Fruit fly (Drosophila melanogaster) whole organism, embryonic: Measurements from ENCODE around the gene CG8349.

ENCODE experiments used
- Abd-B ChIP-seq: fragments of 200-800 bp; sonication (Bioruptor generic); optimal IDR thresholded peaks from 2 replicates; lab custom pipeline; 2018; ENCODE audit warnings: missing biosample characterization, mild to moderate bottlenecking, missing genetic modification characterization, moderate library complexity
- Ada2b ChIP-seq: fragments of 200-800 bp; sonication (Bioruptor generic); IDR thresholded peaks from 2 replicates; pipeline ENCODE4 v1.3.6; 2022; ENCODE audit warnings: missing biosample characterization, missing genetic modification characterization
- Antp ChIP-seq: fragments of 200-800 bp; sonication (Bioruptor generic); optimal IDR thresholded peaks from 3 replicates; lab custom pipeline; 2016; ENCODE audit warnings: missing biosample characterization, missing genetic modification characterization
- B-H1 ChIP-seq: fragments of 200-800 bp; sonication (Bioruptor generic); IDR thresholded peaks from 3 replicates; pipeline ENCODE4 v1.3.6; 2022; ENCODE audit warnings: missing biosample characterization, missing genetic modification characterization
- BtbVII ChIP-seq: fragments of 200-800 bp; sonication (Bioruptor generic); optimal IDR thresholded peaks from 3 replicates; lab custom pipeline; 2017; ENCODE audit warnings: missing biosample characterization, mild to moderate bottlenecking, missing genetic modification characterization
- CG10565 ChIP-seq: fragments of 200-800 bp; sonication (Bioruptor generic); optimal IDR thresholded peaks from 3 replicates; lab custom pipeline; 2016; ENCODE audit warnings: missing biosample characterization, mild to moderate bottlenecking, missing genetic modification characterization
- CG10979 ChIP-seq: fragments of 200-800 bp; sonication (Bioruptor generic); optimal IDR thresholded peaks from 2 replicates; lab custom pipeline; 2018; ENCODE audit warnings: missing biosample characterization, mild to moderate bottlenecking, missing genetic modification characterization, moderate library complexity
- CG11247 ChIP-seq: fragments of 200-800 bp; sonication (Bioruptor generic); IDR thresholded peaks from 2 replicates; pipeline ENCODE4 v1.3.6; 2022; ENCODE audit warnings: missing biosample characterization, missing genetic modification characterization
- CG12071 ChIP-seq: fragments of 200-800 bp; sonication (Bioruptor generic); optimal IDR thresholded peaks from 3 replicates; lab custom pipeline; 2018; ENCODE audit warnings: missing biosample characterization, mild to moderate bottlenecking, missing genetic modification characterization
- CG14860 ChIP-seq: fragments of 200-800 bp; sonication (Bioruptor generic); IDR thresholded peaks from 3 replicates; pipeline ENCODE4 v1.3.6; 2022; ENCODE audit warnings: missing biosample characterization, missing genetic modification characterization; ENCODE audit not compliant: partially characterized antibody
- CG1603 ChIP-seq: fragments of 200-800 bp; sonication (Bioruptor generic); optimal IDR thresholded peaks from 2 replicates; lab custom pipeline; 2019; ENCODE audit warnings: missing biosample characterization, mild to moderate bottlenecking, missing genetic modification characterization, moderate library complexity
- CG17568 ChIP-seq: fragments of 200-800 bp; sonication (Bioruptor generic); optimal IDR thresholded peaks from 2 replicates; lab custom pipeline; 2018; ENCODE audit warnings: missing biosample characterization, mild to moderate bottlenecking, missing genetic modification characterization, moderate library complexity
- CG18764 ChIP-seq: fragments of 200-800 bp; sonication (Bioruptor generic); optimal IDR thresholded peaks from 3 replicates; lab custom pipeline; 2016; ENCODE audit warnings: missing biosample characterization, missing genetic modification characterization
- CG2199 ChIP-seq: fragments of 200-800 bp; sonication (Bioruptor generic); IDR thresholded peaks from 3 replicates; pipeline ENCODE4 v1.3.6; 2022; ENCODE audit warnings: missing biosample characterization, missing genetic modification characterization
- CG2712 ChIP-seq: fragments of 200-800 bp; optimal IDR thresholded peaks from 3 replicates; lab custom pipeline; 2019; ENCODE audit warnings: missing biosample characterization, mild to moderate bottlenecking, missing genetic modification characterization, moderate library complexity
- CG30020 ChIP-seq: fragments of 200-800 bp; optimal IDR thresholded peaks from 2 replicates; lab custom pipeline; 2019; ENCODE audit warnings: missing biosample characterization, mild to moderate bottlenecking, missing genetic modification characterization, moderate library complexity
- CG6272 ChIP-seq: fragments of 200-800 bp; sonication (Bioruptor generic); IDR thresholded peaks from 2 replicates; pipeline ENCODE4 v1.3.6; 2022; ENCODE audit warnings: missing biosample characterization, missing genetic modification characterization
- CG6689 ChIP-seq: fragments of 200-800 bp; sonication (Bioruptor generic); IDR thresholded peaks from 2 replicates; pipeline ENCODE4 v1.3.6; 2022; ENCODE audit warnings: missing biosample characterization, missing genetic modification characterization
- CG7987 ChIP-seq: fragments of 200-800 bp; sonication (Bioruptor generic); optimal IDR thresholded peaks from 2 replicates; lab custom pipeline; 2018; ENCODE audit warnings: missing biosample characterization, mild to moderate bottlenecking, missing genetic modification characterization, moderate library complexity
- CG8388 ChIP-seq: fragments of 200-800 bp; sonication (Bioruptor generic); optimal IDR thresholded peaks from 2 replicates; lab custom pipeline; 2019; ENCODE audit warnings: missing biosample characterization, mild to moderate bottlenecking, missing genetic modification characterization, moderate library complexity
- CG8765 ChIP-seq: fragments of 200-800 bp; sonication (Bioruptor generic); IDR thresholded peaks from 2 replicates; pipeline ENCODE4 v1.3.6; 2022; ENCODE audit warnings: missing biosample characterization, missing genetic modification characterization
- E2f1 ChIP-seq: fragments of 200-800 bp; sonication (Bioruptor generic); IDR thresholded peaks from 2 replicates; pipeline ENCODE4 v1.3.6; 2022; ENCODE audit warnings: missing biosample characterization, missing genetic modification characterization
- Eip74EF ChIP-seq, 2 experiments: fragments of 200-800 bp in 1 of 2; fragments of >200 bp in 1 of 2; sonication (Bioruptor generic) in 1 of 2; optimal IDR thresholded peaks; 2 replicates each; lab custom pipeline; 2017 to 2019; ENCODE audit warnings: missing biosample characterization in 2 of 2, missing genetic modification characterization in 2 of 2, mild to moderate bottlenecking in 1 of 2, moderate library complexity in 1 of 2
- Ets65A ChIP-seq: fragments of 200-800 bp; sonication (Bioruptor generic); peaks from one replicate; lab custom pipeline; 2016; ENCODE audit warnings: missing biosample characterization, missing genetic modification characterization
- Gug ChIP-seq: fragments of 200-800 bp; sonication (Bioruptor generic); IDR thresholded peaks from 4 replicates; pipeline ENCODE4 v1.3.6; 2022; ENCODE audit warnings: missing biosample characterization, missing genetic modification characterization
- Kr ChIP-seq: fragments of 200-800 bp; sonication (Bioruptor generic); optimal IDR thresholded peaks from 2 replicates; lab custom pipeline; 2017; ENCODE audit warnings: missing biosample characterization, mild to moderate bottlenecking, missing genetic modification characterization
- Mad ChIP-seq: fragments of 200-800 bp; sonication (Bioruptor generic); optimal IDR thresholded peaks from 2 replicates; lab custom pipeline; 2016; ENCODE audit warnings: missing biosample characterization, missing genetic modification characterization
- Mes4 ChIP-seq: fragments of 200-800 bp; sonication (Bioruptor generic); optimal IDR thresholded peaks from 2 replicates; lab custom pipeline; 2016; ENCODE audit warnings: missing biosample characterization, missing genetic modification characterization
- Oli ChIP-seq: fragments of 200-800 bp; sonication (Bioruptor generic); optimal IDR thresholded peaks from 2 replicates; lab custom pipeline; 2018; ENCODE audit warnings: missing biosample characterization, mild to moderate bottlenecking, missing genetic modification characterization, moderate library complexity
- Opbp ChIP-seq: fragments of 200-800 bp; sonication (Bioruptor generic); IDR thresholded peaks from 3 replicates; pipeline ENCODE4 v1.3.6; 2022; ENCODE audit warnings: missing biosample characterization, missing genetic modification characterization; ENCODE audit not compliant: partially characterized antibody
- ase ChIP-seq: fragments of 200-800 bp; sonication (Bioruptor generic); IDR thresholded peaks from 3 replicates; pipeline ENCODE4 v1.3.6; 2022; ENCODE audit warnings: missing biosample characterization, missing genetic modification characterization
- az2 ChIP-seq: fragments of 200-800 bp; sonication (Bioruptor generic); optimal IDR thresholded peaks from 3 replicates; lab custom pipeline; 2016; ENCODE audit warnings: missing biosample characterization, missing genetic modification characterization
- bigmax ChIP-seq: fragments of 200-800 bp; sonication (Bioruptor generic); optimal IDR thresholded peaks from 2 replicates; lab custom pipeline; 2018; ENCODE audit warnings: missing biosample characterization, mild to moderate bottlenecking, missing genetic modification characterization
- chinmo ChIP-seq: fragments of 200-800 bp; sonication (Bioruptor generic); IDR thresholded peaks from 4 replicates; pipeline ENCODE4 v1.3.6; 2022; ENCODE audit warnings: missing biosample characterization, missing genetic modification characterization; ENCODE audit not compliant: partially characterized antibody
- da ChIP-seq: fragments of 200-800 bp; sonication (Bioruptor generic); optimal IDR thresholded peaks from 2 replicates; lab custom pipeline; 2016; ENCODE audit warnings: missing biosample characterization, missing genetic modification characterization
- fd96Cb ChIP-seq: fragments of 200-800 bp; sonication (Bioruptor generic); optimal IDR thresholded peaks from 2 replicates; lab custom pipeline; 2018; ENCODE audit warnings: missing biosample characterization, mild to moderate bottlenecking, missing genetic modification characterization, moderate library complexity
- gfzf ChIP-seq: fragments of 200-800 bp; sonication (Bioruptor generic); optimal IDR thresholded peaks from 2 replicates; lab custom pipeline; 2016; ENCODE audit warnings: missing biosample characterization, mild to moderate bottlenecking, missing genetic modification characterization, moderate library complexity
- gsb-n ChIP-seq: fragments of 200-800 bp; sonication (Bioruptor generic); optimal IDR thresholded peaks from 3 replicates; lab custom pipeline; 2018; ENCODE audit warnings: missing biosample characterization, mild to moderate bottlenecking, missing genetic modification characterization
- lmd ChIP-seq: fragments of 200-800 bp; sonication (Bioruptor generic); IDR thresholded peaks from 2 replicates; pipeline ENCODE4 v1.3.6; 2022; ENCODE audit warnings: missing biosample characterization, missing genetic modification characterization
- maf-S ChIP-seq: fragments of 200-800 bp; sonication (Bioruptor generic); optimal IDR thresholded peaks from 2 replicates; lab custom pipeline; 2016; ENCODE audit warnings: missing biosample characterization, missing genetic modification characterization
- odd ChIP-seq: fragments of 200-800 bp; sonication (Bioruptor generic); optimal IDR thresholded peaks from 2 replicates; lab custom pipeline; 2017; ENCODE audit warnings: missing biosample characterization, mild to moderate bottlenecking, missing genetic modification characterization
- pan ChIP-seq, 4 experiments: fragments of >200 bp in 3 of 4; fragments of 200-800 bp in 1 of 4; sonication (Bioruptor generic) in 1 of 4; optimal IDR thresholded peaks in 3 of 4; IDR thresholded peaks in 1 of 4; 2 replicates each; pipeline versions ENCODE4 v1.3.6 to Lab custom; 2017 to 2022; ENCODE audit warnings: missing biosample characterization in 2 of 4, missing genetic modification characterization in 2 of 4, mixed read lengths in 1 of 4
- phol ChIP-seq: fragments of 200-800 bp; sonication (Bioruptor generic); optimal IDR thresholded peaks from 3 replicates; lab custom pipeline; 2018; ENCODE audit warnings: missing biosample characterization, mild to moderate bottlenecking, missing genetic modification characterization, moderate library complexity
- ranshi ChIP-seq: fragments of 200-800 bp; sonication (Bioruptor generic); IDR thresholded peaks from 2 replicates; pipeline ENCODE4 v1.3.6; 2022; ENCODE audit warnings: missing biosample characterization, missing genetic modification characterization
- salm ChIP-seq: fragments of 200-800 bp; sonication (Bioruptor generic); optimal IDR thresholded peaks from 2 replicates; lab custom pipeline; 2018; ENCODE audit warnings: missing biosample characterization, mild to moderate bottlenecking, missing genetic modification characterization
- seq ChIP-seq: fragments of 200-800 bp; sonication (Bioruptor generic); IDR thresholded peaks from 2 replicates; pipeline ENCODE4 v1.3.6; 2022; ENCODE audit warnings: missing biosample characterization, missing genetic modification characterization
- so ChIP-seq: fragments of 200-800 bp; sonication (Bioruptor generic); IDR thresholded peaks from 3 replicates; pipeline ENCODE4 v1.3.6; 2022; ENCODE audit warnings: missing biosample characterization, missing genetic modification characterization
- sr ChIP-seq: fragments of 200-800 bp; sonication (Bioruptor generic); IDR thresholded peaks from 3 replicates; pipeline ENCODE4 v1.3.6; 2022; ENCODE audit warnings: missing biosample characterization, missing genetic modification characterization
- vfl ChIP-seq: fragments of 200-800 bp; sonication (Bioruptor generic); optimal IDR thresholded peaks from 2 replicates; lab custom pipeline; 2016; ENCODE audit warnings: missing biosample characterization, missing genetic modification characterization
- zfh1 ChIP-seq: fragments of 200-800 bp; sonication (Bioruptor generic); IDR thresholded peaks from 3 replicates; pipeline ENCODE4 v1.3.6; 2022; ENCODE audit warnings: missing biosample characterization, missing genetic modification characterization
- zfh2 ChIP-seq: fragments of 200-800 bp; sonication (Bioruptor generic); optimal IDR thresholded peaks from 2 replicates; lab custom pipeline; 2016; ENCODE audit warnings: missing biosample characterization, missing genetic modification characterization

The CG8349 gene

dm6 chr2L:8232389-8232788 is 16.7 kb downstream of the CG8349 start (continued):
- TF ChIP-seq pan (optimal IDR thresholded peaks at IDR 0.05; lab: Kevin White, UChicago) = no peak
- no peak for TF ChIP-seq pan (GFP tag; optimal IDR thresholded peaks at IDR 0.05 in 1 of 2, IDR thresholded peaks at IDR 0.05 in 1 of 2)
- no peak for TF ChIP-seq E2f1
- no peak for TF ChIP-seq CG10565 (GFP tag; lab: Kevin White, UChicago)
- no peak for TF ChIP-seq vfl (GFP tag; lab: Kevin White, UChicago)
- no peak for TF ChIP-seq CG2199 (GFP tag; lab: Robert Waterston, UW)
- TF ChIP-seq gsb-n (tag; lab: Kevin White, UChicago) = no peak
- TF ChIP-seq az2 (GFP tag; lab: Kevin White, UChicago) = peak; percentile 8
- no peak for TF ChIP-seq zfh2
- no peak for TF ChIP-seq Abd-B (GFP tag; lab: Kevin White, UChicago)
- no peak for TF ChIP-seq CG7987
- TF ChIP-seq CG8388 (GFP tag; lab: Kevin White, UChicago) = peak; percentile 4
- no peak for TF ChIP-seq Oli (tag; lab: Kevin White, UChicago)
- TF ChIP-seq Mad = no peak
- peak; percentile 26 for TF ChIP-seq CG10979 (tag; lab: Kevin White, UChicago)
- 0 out of 3 replicates have a peak, but pooled peaks have one; percentile 4 for TF ChIP-seq sr
- no peak for TF ChIP-seq CG6272 (GFP tag; lab: Robert Waterston, UW)
- no peak for TF ChIP-seq B-H1 (GFP tag; lab: Robert Waterston, UW)
- TF ChIP-seq odd (GFP tag; lab: Kevin White, UChicago) = no peak
- TF ChIP-seq Gug = no peak
- TF ChIP-seq seq (GFP tag; lab: Robert Waterston, UW) = no peak
- TF ChIP-seq CG2712 = peak; percentile 8
- TF ChIP-seq fd96Cb (tag; lab: Kevin White, UChicago) = peak; percentile 7
- no peak for TF ChIP-seq maf-S (GFP tag; lab: Kevin White, UChicago)
- no peak for TF ChIP-seq Opbp (GFP tag; lab: Robert Waterston, UW)
- no peak for TF ChIP-seq CG17568 (GFP tag; lab: Kevin White, UChicago)
- no peak for TF ChIP-seq CG12071 (GFP tag; lab: Kevin White, UChicago)
- TF ChIP-seq Ets65A (GFP tag; lab: Kevin White, UChicago) = peak; percentile 80
- no peak for TF ChIP-seq ase (GFP tag; lab: Robert Waterston, UW)
- TF ChIP-seq CG14860 = no peak
- TF ChIP-seq Kr (GFP tag; lab: Kevin White, UChicago) = no peak
- no peak for TF ChIP-seq zfh1 (GFP tag; lab: Robert Waterston, UW)
- no peak for TF ChIP-seq lmd (GFP tag; lab: Robert Waterston, UW)
- no peak for TF ChIP-seq CG11247 (GFP tag; lab: Robert Waterston, UW)
- no peak for TF ChIP-seq CG18764 (GFP tag; lab: Kevin White, UChicago)
- no peak for TF ChIP-seq Antp
- no peak for TF ChIP-seq gfzf (GFP tag; lab: Kevin White, UChicago)
- TF ChIP-seq CG6689 (GFP tag; lab: Robert Waterston, UW) = peak; percentile 28; the same call in 1 of the 2 replicates
- TF ChIP-seq so (GFP tag; lab: Robert Waterston, UW) = no peak
- no peak for TF ChIP-seq Eip74EF (GFP tag; optimal IDR thresholded peaks at IDR 0.05; lab: Kevin White, UChicago)
- TF ChIP-seq Mes4 = no peak
- no peak for TF ChIP-seq da (GFP tag; lab: Kevin White, UChicago)
- no peak for TF ChIP-seq BtbVII (GFP tag; lab: Kevin White, UChicago)
- no peak for TF ChIP-seq bigmax (GFP tag; lab: Kevin White, UChicago)
- no peak for TF ChIP-seq ranshi
- no peak for TF ChIP-seq CG8765
- peak; percentile 30 for TF ChIP-seq phol (tag; lab: Kevin White, UChicago)
- TF ChIP-seq chinmo = no peak
- 0 out of 2 replicates have a peak, but pooled peaks have one; percentile 24 for TF ChIP-seq Ada2b (GFP tag; lab: Robert Waterston, UW)
- TF ChIP-seq CG30020 (tag; lab: Kevin White, UChicago) = no peak
- TF ChIP-seq CG1603 (tag; lab: Kevin White, UChicago) = peak; percentile 32
- TF ChIP-seq salm (tag; lab: Kevin White, UChicago) = no peak
